Worm (Caenorhabditis elegans) whole organism, late embryonic: ENCODE measurements around the gene clec-210.

Experiments
- C38D4.7 ChIP-seq: fragments of 200-800 bp; sonication (Bioruptor generic); optimal IDR thresholded peaks from 2 replicates; lab custom pipeline; 2018; ENCODE audit warnings: mild to moderate bottlenecking, missing genetic modification characterization, moderate library complexity, missing compliant biosample characterization
- F13H6.1 ChIP-seq: sonication (generic microtip); optimal IDR thresholded peaks from 2 replicates; lab custom pipeline; 2016; ENCODE audit warnings: missing genetic modification characterization, missing compliant biosample characterization
- K09A11.1 ChIP-seq: sonication (generic microtip); optimal IDR thresholded peaks from 2 replicates; lab custom pipeline; 2017; ENCODE audit warnings: antibody characterized with exemption, mild to moderate bottlenecking, missing genetic modification characterization, missing compliant biosample characterization; ENCODE audit not compliant: insufficient read depth
- ama-1 ChIP-seq: fragments of 150-350 bp; optimal IDR thresholded peaks from 2 replicates; lab custom pipeline; 2014
- ceh-45 ChIP-seq: fragments of 200-800 bp; sonication (Bioruptor generic); IDR thresholded peaks from 2 replicates; pipeline ENCODE4 v1.3.6; 2022; ENCODE audit warnings: missing genetic modification reagents, missing genetic modification characterization, missing compliant biosample characterization
- ets-4 ChIP-seq: sonication (generic microtip); optimal IDR thresholded peaks from 2 replicates; lab custom pipeline; 2016; ENCODE audit warnings: missing genetic modification characterization, missing compliant biosample characterization
- hlh-30 ChIP-seq: sonication (generic microtip); optimal IDR thresholded peaks from 2 replicates; lab custom pipeline; 2017; ENCODE audit warnings: antibody characterized with exemption, missing genetic modification characterization, missing compliant biosample characterization; ENCODE audit not compliant: insufficient read depth
- nfya-1 ChIP-seq: sonication (generic microtip); optimal IDR thresholded peaks from 2 replicates; lab custom pipeline; 2017; ENCODE audit warnings: missing genetic modification characterization, mild to moderate bottlenecking, missing compliant biosample characterization, antibody characterized with exemption, moderate library complexity
- pqm-1 ChIP-seq: sonication (generic microtip); optimal IDR thresholded peaks from 2 replicates; lab custom pipeline; 2016; ENCODE audit warnings: missing genetic modification characterization, missing compliant biosample characterization
- ref-2 ChIP-seq: sonication (generic microtip); optimal IDR thresholded peaks from 2 replicates; lab custom pipeline; 2016; ENCODE audit warnings: missing genetic modification characterization, missing compliant biosample characterization
- sox-4 ChIP-seq: sonication (generic microtip); optimal IDR thresholded peaks from 2 replicates; lab custom pipeline; 2017; ENCODE audit warnings: mild to moderate bottlenecking, missing genetic modification characterization, inconsistent platforms, missing compliant biosample characterization
- unc-55 ChIP-seq: sonication (generic microtip); optimal IDR thresholded peaks from 2 replicates; lab custom pipeline; 2017; ENCODE audit warnings: missing biosample characterization, missing genetic modification reagents, missing genetic modification characterization

- TF ChIP-seq F13H6.1 (tag; lab: Kevin White, UChicago) (no peak), unc-55 (no peak), ets-4 (tag; lab: Kevin White, UChicago) (no peak), K09A11.1 (tag; lab: Kevin White, UChicago) (no peak), ceh-45 (GFP tag; lab: Robert Waterston, UW) (no peak), ama-1 (no peak), ref-2 (no peak), hlh-30 (tag; lab: Kevin White, UChicago) (no peak), C38D4.7 (GFP tag; lab: Kevin White, UChicago) (no peak), pqm-1 (tag; lab: Kevin White, UChicago) (no peak), nfya-1 (tag; lab: Kevin White, UChicago) (no peak), sox-4 (no peak)
Measured at ce11 chrV:3080792-3081191, 37.4 kb upstream of the clec-210 start, which contains the start of gene srt-5.
